Fruit fly (Drosophila melanogaster) whole organism, embryonic: ENCODE results near the gene CG1233.

ENCODE experiments used
- B-H2 ChIP-seq: fragments of 200-800 bp; sonication (Bioruptor generic); optimal IDR thresholded peaks from 2 replicates; lab custom pipeline; 2018; ENCODE audit warnings: missing biosample characterization, mild to moderate bottlenecking, missing genetic modification characterization
- CG10462 ChIP-seq: fragments of 200-800 bp; sonication (Bioruptor generic); optimal IDR thresholded peaks from 2 replicates; lab custom pipeline; 2016; ENCODE audit warnings: missing biosample characterization, missing genetic modification characterization
- CG10565 ChIP-seq: fragments of 200-800 bp; sonication (Bioruptor generic); optimal IDR thresholded peaks from 3 replicates; lab custom pipeline; 2016; ENCODE audit warnings: missing biosample characterization, mild to moderate bottlenecking, missing genetic modification characterization
- CG11504 ChIP-seq: fragments of 200-800 bp; sonication (Bioruptor generic); optimal IDR thresholded peaks from 3 replicates; lab custom pipeline; 2019; ENCODE audit warnings: missing biosample characterization, mild to moderate bottlenecking, missing genetic modification characterization, moderate library complexity
- CG11560 ChIP-seq: fragments of 200-800 bp; sonication (Bioruptor generic); IDR thresholded peaks from 3 replicates; pipeline ENCODE4 v1.3.6; 2022; ENCODE audit warnings: missing biosample characterization, missing genetic modification characterization
- CG11723 ChIP-seq: fragments of 200-800 bp; sonication (Bioruptor generic); optimal IDR thresholded peaks from 2 replicates; lab custom pipeline; 2017; ENCODE audit warnings: missing biosample characterization, mild to moderate bottlenecking, missing genetic modification characterization
- CG14014 ChIP-seq: fragments of 200-800 bp; sonication (Bioruptor generic); IDR thresholded peaks from 2 replicates; pipeline ENCODE4 v1.3.6; 2022; ENCODE audit warnings: missing biosample characterization, missing genetic modification characterization
- CG15479 ChIP-seq: fragments of 200-800 bp; sonication (Bioruptor generic); optimal IDR thresholded peaks from 3 replicates; lab custom pipeline; 2019; ENCODE audit warnings: missing biosample characterization, mild to moderate bottlenecking, missing genetic modification characterization, moderate library complexity
- CG1602 ChIP-seq: fragments of 200-800 bp; sonication (Bioruptor generic); optimal IDR thresholded peaks from 3 replicates; lab custom pipeline; 2016; ENCODE audit warnings: missing biosample characterization, missing genetic modification characterization
- CG17186 ChIP-seq: fragments of 200-800 bp; sonication (Bioruptor generic); optimal IDR thresholded peaks from 3 replicates; lab custom pipeline; 2017; ENCODE audit warnings: missing biosample characterization, missing genetic modification reagents, missing genetic modification characterization
- CG17385 ChIP-seq: fragments of 200-800 bp; sonication (Bioruptor generic); optimal IDR thresholded peaks from 3 replicates; lab custom pipeline; 2018; ENCODE audit warnings: missing biosample characterization, mild to moderate bottlenecking, missing genetic modification characterization
- CG17912 ChIP-seq: fragments of 200-800 bp; sonication (Bioruptor generic); optimal IDR thresholded peaks from 2 replicates; lab custom pipeline; 2018; ENCODE audit warnings: missing biosample characterization, mild to moderate bottlenecking, missing genetic modification characterization
- CG1792 ChIP-seq: fragments of 200-800 bp; sonication (Bioruptor generic); optimal IDR thresholded peaks from 2 replicates; lab custom pipeline; 2016; ENCODE audit warnings: missing biosample characterization, missing genetic modification characterization
- CG18262 ChIP-seq: fragments of 200-800 bp; optimal IDR thresholded peaks from 3 replicates; lab custom pipeline; 2019; ENCODE audit warnings: missing biosample characterization, mild to moderate bottlenecking, missing genetic modification characterization, moderate library complexity
- CG1832 ChIP-seq: fragments of 200-800 bp; sonication (Bioruptor generic); optimal IDR thresholded peaks from 2 replicates; lab custom pipeline; 2017; ENCODE audit warnings: missing biosample characterization, mild to moderate bottlenecking, missing genetic modification characterization, inconsistent platforms
- CG3281 ChIP-seq: fragments of 200-800 bp; sonication (Bioruptor generic); optimal IDR thresholded peaks from 3 replicates; lab custom pipeline; 2017; ENCODE audit warnings: missing biosample characterization, mild to moderate bottlenecking, missing genetic modification characterization
- CG4707 ChIP-seq: fragments of 200-800 bp; sonication (Bioruptor generic); optimal IDR thresholded peaks from 2 replicates; lab custom pipeline; 2018; ENCODE audit warnings: missing biosample characterization, mild to moderate bottlenecking, missing genetic modification characterization, moderate library complexity
- CG4730 ChIP-seq: fragments of 200-800 bp; sonication (Bioruptor generic); IDR thresholded peaks from 2 replicates; pipeline ENCODE4 v1.3.6; 2022; ENCODE audit warnings: missing biosample characterization, missing genetic modification characterization
- CG4854 ChIP-seq: fragments of 200-800 bp; sonication (Bioruptor generic); optimal IDR thresholded peaks from 2 replicates; lab custom pipeline; 2016; ENCODE audit warnings: missing biosample characterization, missing genetic modification characterization, inconsistent platforms
- CG6765 ChIP-seq: fragments of 200-800 bp; sonication (Bioruptor generic); optimal IDR thresholded peaks from 3 replicates; lab custom pipeline; 2017; ENCODE audit warnings: missing biosample characterization, mild to moderate bottlenecking, missing genetic modification characterization
- CG9797 ChIP-seq: fragments of 200-800 bp; sonication (Bioruptor generic); optimal IDR thresholded peaks from 3 replicates; lab custom pipeline; 2018; ENCODE audit warnings: missing biosample characterization, mild to moderate bottlenecking, missing genetic modification characterization
- CoRest ChIP-seq: fragments of 200-800 bp; sonication (Bioruptor generic); optimal IDR thresholded peaks from 3 replicates; lab custom pipeline; 2018; ENCODE audit warnings: missing biosample characterization, mild to moderate bottlenecking, missing genetic modification characterization, moderate library complexity
- Deaf1 ChIP-seq: fragments of 200-800 bp; optimal IDR thresholded peaks from 3 replicates; lab custom pipeline; 2019; ENCODE audit warnings: missing biosample characterization, mild to moderate bottlenecking, missing genetic modification characterization, moderate library complexity
- HmgD ChIP-seq: fragments of 200-800 bp; sonication (Bioruptor generic); optimal IDR thresholded peaks from 3 replicates; lab custom pipeline; 2016; ENCODE audit warnings: missing biosample characterization, missing genetic modification characterization
- Mad ChIP-seq: fragments of 200-800 bp; sonication (Bioruptor generic); optimal IDR thresholded peaks from 2 replicates; lab custom pipeline; 2016; ENCODE audit warnings: missing biosample characterization, missing genetic modification characterization
- Med ChIP-seq: fragments of 200-800 bp; sonication (Bioruptor generic); peaks from one replicate; lab custom pipeline; 2016; ENCODE audit warnings: missing biosample characterization, missing genetic modification characterization, mild to moderate bottlenecking, inconsistent platforms, moderate library complexity
- Optix ChIP-seq: fragments of 200-800 bp; sonication (Bioruptor generic); IDR thresholded peaks from 3 replicates; pipeline ENCODE4 v1.3.6; 2022; ENCODE audit warnings: missing biosample characterization, missing genetic modification characterization
- Pdp1 ChIP-seq, 2 experiments: fragments of 200-800 bp; sonication (Bioruptor generic); optimal IDR thresholded peaks; 3 replicates each; lab custom pipeline; 2016; ENCODE audit warnings: missing biosample characterization in 2 of 2, missing genetic modification characterization in 2 of 2, mild to moderate bottlenecking in 1 of 2, moderate library complexity in 1 of 2
- Xbp1 ChIP-seq: fragments of 200-800 bp; sonication (Bioruptor generic); optimal IDR thresholded peaks from 3 replicates; lab custom pipeline; 2016; ENCODE audit warnings: missing biosample characterization, mild to moderate bottlenecking, missing genetic modification characterization
- cas ChIP-seq: fragments of 200-800 bp; sonication (Bioruptor generic); IDR thresholded peaks from 2 replicates; pipeline ENCODE4 v1.3.6; 2022; ENCODE audit warnings: missing biosample characterization, missing genetic modification characterization
- caup ChIP-seq: fragments of 200-800 bp; sonication (Bioruptor generic); optimal IDR thresholded peaks from 3 replicates; lab custom pipeline; 2017; ENCODE audit warnings: missing biosample characterization, mild to moderate bottlenecking, missing genetic modification characterization, moderate library complexity; ENCODE audit not compliant: severe bottlenecking
- chif ChIP-seq, 2 experiments: fragments of 200-800 bp; sonication (Bioruptor generic); optimal IDR thresholded peaks; 3 replicates each; lab custom pipeline; 2016; ENCODE audit warnings: missing biosample characterization in 2 of 2, missing genetic modification characterization in 2 of 2
- dpn ChIP-seq, 2 experiments: fragments of 200-800 bp; sonication (Bioruptor generic); optimal IDR thresholded peaks; 3 replicates each; lab custom pipeline; 2016; ENCODE audit warnings: missing biosample characterization in 2 of 2, missing genetic modification characterization in 2 of 2
- emc ChIP-seq: fragments of 200-800 bp; sonication (Bioruptor generic); optimal IDR thresholded peaks from 2 replicates; lab custom pipeline; 2016; ENCODE audit warnings: missing biosample characterization, missing genetic modification characterization
- exex ChIP-seq: fragments of 200-800 bp; sonication (Bioruptor generic); optimal IDR thresholded peaks from 4 replicates; lab custom pipeline; 2018; ENCODE audit warnings: missing biosample characterization, mild to moderate bottlenecking, missing genetic modification characterization, moderate library complexity
- gsb ChIP-seq: fragments of 200-800 bp; sonication (Bioruptor generic); IDR thresholded peaks from 2 replicates; pipeline ENCODE4 v1.3.6; 2022; ENCODE audit warnings: missing biosample characterization, missing genetic modification characterization
- inv ChIP-seq: fragments of 200-800 bp; sonication (Bioruptor generic); IDR thresholded peaks from 2 replicates; pipeline ENCODE4 v1.3.6; 2022; ENCODE audit warnings: missing biosample characterization, missing genetic modification characterization; ENCODE audit not compliant: partially characterized antibody
- klu ChIP-seq: fragments of 200-800 bp; sonication (Bioruptor generic); IDR thresholded peaks from 2 replicates; pipeline ENCODE4 v1.3.6; 2022; ENCODE audit warnings: missing biosample characterization, missing genetic modification characterization
- lab ChIP-seq: fragments of 200-800 bp; sonication (Bioruptor generic); optimal IDR thresholded peaks from 3 replicates; lab custom pipeline; 2017; ENCODE audit warnings: missing biosample characterization, missing genetic modification characterization, mild to moderate bottlenecking, moderate library complexity, missing genetic modification reagents
- nmo ChIP-seq: fragments of 200-800 bp; sonication (Bioruptor generic); optimal IDR thresholded peaks from 2 replicates; lab custom pipeline; 2018; ENCODE audit warnings: missing biosample characterization, mild to moderate bottlenecking, missing genetic modification characterization, moderate library complexity
- nom ChIP-seq: fragments of 200-800 bp; sonication (Bioruptor generic); optimal IDR thresholded peaks from 2 replicates; lab custom pipeline; 2017; ENCODE audit warnings: missing biosample characterization, missing genetic modification characterization, mild to moderate bottlenecking, moderate library complexity, missing genetic modification reagents
- pita ChIP-seq: fragments of 200-800 bp; sonication (Bioruptor generic); optimal IDR thresholded peaks from 2 replicates; lab custom pipeline; 2017; ENCODE audit warnings: missing biosample characterization, mild to moderate bottlenecking, missing genetic modification characterization
- prd ChIP-seq, 3 experiments: fragments of >200 bp in 2 of 3; fragments of 200-800 bp in 1 of 3; sonication (Bioruptor generic) in 1 of 3; optimal IDR thresholded peaks in 2 of 3; IDR thresholded peaks in 1 of 3; 2 replicates in 2 of 3; 3 replicates in 1 of 3; pipeline versions ENCODE4 v1.3.6 to Lab custom; 2017 to 2022; ENCODE audit warnings: missing biosample characterization in 1 of 3, missing genetic modification characterization in 1 of 3
- pros ChIP-seq: fragments of 200-800 bp; sonication (Bioruptor generic); optimal IDR thresholded peaks from 3 replicates; lab custom pipeline; 2019; ENCODE audit warnings: missing biosample characterization, mild to moderate bottlenecking, missing genetic modification characterization, moderate library complexity
- psq ChIP-seq: fragments of 200-800 bp; sonication (Bioruptor generic); optimal IDR thresholded peaks from 2 replicates; lab custom pipeline; 2017; ENCODE audit warnings: missing biosample characterization, missing genetic modification characterization
- pzg ChIP-seq: fragments of 200-800 bp; sonication (Bioruptor generic); optimal IDR thresholded peaks from 3 replicates; lab custom pipeline; 2018; ENCODE audit warnings: missing biosample characterization, mild to moderate bottlenecking, missing genetic modification characterization, moderate library complexity
- run ChIP-seq: fragments of 200-800 bp; sonication (Bioruptor generic); optimal IDR thresholded peaks from 3 replicates; lab custom pipeline; 2018; ENCODE audit warnings: missing biosample characterization, mild to moderate bottlenecking, missing genetic modification characterization
- ssp ChIP-seq: fragments of 200-800 bp; sonication (Bioruptor generic); IDR thresholded peaks from 2 replicates; pipeline ENCODE4 v1.3.6; 2022; ENCODE audit warnings: missing biosample characterization, missing genetic modification characterization
- toy ChIP-seq: fragments of 200-800 bp; sonication (Bioruptor generic); IDR thresholded peaks from 2 replicates; pipeline ENCODE4 v1.3.6; 2022; ENCODE audit warnings: missing biosample characterization, missing genetic modification characterization
- vfl ChIP-seq: fragments of 200-800 bp; sonication (Bioruptor generic); optimal IDR thresholded peaks from 2 replicates; lab custom pipeline; 2016; ENCODE audit warnings: missing biosample characterization, missing genetic modification characterization
- wor ChIP-seq: fragments of 200-800 bp; sonication (Bioruptor generic); IDR thresholded peaks from 2 replicates; pipeline ENCODE4 v1.3.6; 2022; ENCODE audit warnings: missing biosample characterization, missing genetic modification characterization

Gene CG1233

dm6 chr3L:390194-390593 is 28.9 kb downstream of the CG1233 start (continued):
- TF ChIP-seq CG4854 (GFP tag; lab: Kevin White, UChicago): no peak
- no peak for TF ChIP-seq lab (GFP tag; lab: Kevin White, UChicago)
- TF ChIP-seq chif (GFP tag; optimal IDR thresholded peaks at IDR 0.05; lab: Kevin White, UChicago): no peak
- TF ChIP-seq CG17385 (GFP tag; lab: Kevin White, UChicago): no peak
- no peak for TF ChIP-seq pita (GFP tag; lab: Kevin White, UChicago)
- TF ChIP-seq CG3281 (GFP tag; lab: Kevin White, UChicago): no peak
- TF ChIP-seq CG10565 (GFP tag; lab: Kevin White, UChicago): no peak
- TF ChIP-seq wor: no peak
- TF ChIP-seq CG18262 (tag; lab: Kevin White, UChicago): peak; percentile 25
- TF ChIP-seq emc (GFP tag; lab: Kevin White, UChicago): no peak
- no peak for TF ChIP-seq cas (GFP tag; lab: Robert Waterston, UW)
- no peak for TF ChIP-seq CoRest (tag; lab: Kevin White, UChicago)
- TF ChIP-seq gsb (GFP tag; lab: Robert Waterston, UW): no peak
- TF ChIP-seq dpn (GFP tag; optimal IDR thresholded peaks at IDR 0.05; lab: Kevin White, UChicago): no peak
- no peak for TF ChIP-seq run (tag; lab: Kevin White, UChicago)
- TF ChIP-seq nmo (GFP tag; lab: Kevin White, UChicago): no peak
- TF ChIP-seq CG1832 (GFP tag; lab: Kevin White, UChicago): no peak
- no peak for TF ChIP-seq CG17912
- no peak for TF ChIP-seq exex (tag; lab: Kevin White, UChicago)
- TF ChIP-seq toy (GFP tag; lab: Robert Waterston, UW): no peak
- TF ChIP-seq CG11504 (tag; lab: Kevin White, UChicago): no peak
- no peak for TF ChIP-seq CG10462 (GFP tag; lab: Kevin White, UChicago)
- TF ChIP-seq psq: no peak
- TF ChIP-seq klu: no peak
- TF ChIP-seq CG6765 (GFP tag; lab: Kevin White, UChicago): no peak
- TF ChIP-seq Xbp1 (GFP tag; lab: Kevin White, UChicago): no peak
- no peak for TF ChIP-seq caup (GFP tag; lab: Kevin White, UChicago)
- TF ChIP-seq CG4707 (GFP tag; lab: Kevin White, UChicago): no peak
- no peak for TF ChIP-seq ssp (GFP tag; lab: Robert Waterston, UW)
- no peak for TF ChIP-seq Pdp1 (GFP tag; optimal IDR thresholded peaks at IDR 0.05; lab: Kevin White, UChicago)
- TF ChIP-seq CG15479 (GFP tag; lab: Kevin White, UChicago): no peak
- TF ChIP-seq Mad (GFP tag; lab: Kevin White, UChicago): no peak
- no peak for TF ChIP-seq vfl
- TF ChIP-seq nom (GFP tag; lab: Kevin White, UChicago): no peak
- TF ChIP-seq pros (GFP tag; lab: Kevin White, UChicago): no peak
- TF ChIP-seq CG11723 (GFP tag; lab: Kevin White, UChicago): no peak
- no peak for TF ChIP-seq CG11560 (tag; lab: Robert Waterston, UW)
- no peak for TF ChIP-seq Deaf1 (tag; lab: Kevin White, UChicago)
- no peak for TF ChIP-seq CG1602 (GFP tag; lab: Kevin White, UChicago)
- no peak for TF ChIP-seq CG14014 (GFP tag; lab: Robert Waterston, UW)
- no peak for TF ChIP-seq pzg (GFP tag; lab: Kevin White, UChicago)
- peak; percentile 80 for TF ChIP-seq Med (GFP tag; lab: Kevin White, UChicago)
- TF ChIP-seq CG9797: no peak
- no peak for TF ChIP-seq CG4730 (GFP tag; lab: Robert Waterston, UW)
- TF ChIP-seq inv (GFP tag; lab: Robert Waterston, UW): peak; percentile 40; the same call in 1 of the 2 replicates
- no peak for TF ChIP-seq Optix (GFP tag; lab: Robert Waterston, UW)
- TF ChIP-seq CG1792 (GFP tag; lab: Kevin White, UChicago): no peak
- no peak for TF ChIP-seq HmgD (GFP tag; lab: Kevin White, UChicago)
- no peak for TF ChIP-seq CG17186
- no peak for TF ChIP-seq B-H2 (GFP tag; lab: Kevin White, UChicago)
- no peak for TF ChIP-seq prd (optimal IDR thresholded peaks at IDR 0.05; lab: Kevin White, UChicago)
- peak; percentile 65; the same call in 2 of the 3 replicates for TF ChIP-seq prd (GFP tag; IDR thresholded peaks at IDR 0.05; lab: Robert Waterston, UW)
